Worm (Caenorhabditis elegans) whole organism, early embryonic: ENCODE measurements around the gene gld-3.

ENCODE experiments used
- flt-1 ChIP-seq: fragments of 200-800 bp; sonication (Bioruptor generic); IDR thresholded peaks from 2 replicates; pipeline ENCODE4 v1.3.6; 2022; ENCODE audit warnings: missing genetic modification characterization, missing compliant biosample characterization
- tra-4 ChIP-seq: sonication (generic microtip); optimal IDR thresholded peaks from 2 replicates; lab custom pipeline; 2017; ENCODE audit warnings: missing genetic modification characterization, missing compliant biosample characterization

DNA sequence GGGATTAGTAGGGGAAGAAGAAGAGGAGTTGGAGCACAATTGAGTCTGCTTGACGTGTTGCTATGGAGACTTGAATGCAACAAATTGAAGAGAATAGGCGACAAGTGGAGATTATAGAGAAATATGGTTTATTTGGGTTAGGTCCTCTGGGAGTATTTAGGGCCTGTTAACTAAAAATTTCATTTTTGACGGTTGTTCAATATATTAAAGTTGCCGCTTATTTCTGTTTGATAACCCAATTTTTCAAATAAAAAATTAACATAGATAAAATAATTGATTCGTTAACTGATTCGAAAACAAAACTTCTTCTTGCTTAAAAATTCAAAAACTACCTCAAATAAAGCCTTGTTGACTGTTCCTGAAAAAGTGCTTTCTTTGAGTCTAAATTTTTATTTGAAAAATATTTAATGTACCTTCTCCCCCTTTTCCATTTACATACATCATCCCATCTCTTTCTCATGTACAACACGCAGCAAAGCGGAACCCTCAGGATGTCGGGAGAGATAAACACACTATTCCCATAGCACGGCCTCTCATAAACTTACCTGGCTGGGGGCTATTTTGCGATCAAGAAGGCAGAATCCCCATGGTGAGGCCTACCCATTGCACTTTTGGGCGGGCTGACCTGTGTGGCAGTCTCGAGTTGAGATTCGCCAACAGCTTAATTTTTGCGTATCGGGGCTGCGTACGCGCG, 39.0 kb downstream of the gld-3 start, which contains the start of gene dyf-13:
- TF ChIP-seq tra-4 (tag; lab: Kevin White, UChicago) (no peak), flt-1 (no peak)
